Worm (Caenorhabditis elegans): ENCODE data around the gene nmy-1.
"Not testable (repeated sequence)": the region's sequence is repeated elsewhere in the genome, so short reads cannot be mapped to it uniquely, and the experiment has no call there.

The nmy-1 gene

ce11 chrX:2893026-2893662 lies 16.2 kb upstream of the nmy-1 start (continued):
- TF ChIP-seq T20F7.1 (GFP tag; optimal IDR thresholded peaks at IDR 0.05): no peak
- TF ChIP-seq nhr-42 (GFP tag; IDR thresholded peaks at IDR 0.05): 0 out of 2 replicates have a peak, but pooled peaks have one; percentile 9
- no peak for TF ChIP-seq lin-29 (GFP tag; IDR thresholded peaks at IDR 0.05)
- no peak for TF ChIP-seq dmd-8 (GFP tag; IDR thresholded peaks at IDR 0.05)
- TF ChIP-seq mep-1 (tag; optimal IDR thresholded peaks at IDR 0.05): no peak
- TF ChIP-seq mxl-2 (GFP tag; conservative IDR thresholded peaks at IDR 0.05): peak; percentile 46; the same call in 1 of the 2 replicates
- TF ChIP-seq pqm-1 (tag; optimal IDR thresholded peaks at IDR 0.05): no peak
- TF ChIP-seq mxl-3 (GFP tag; optimal IDR thresholded peaks at IDR 0.05): peak; percentile 9
- no peak for TF ChIP-seq nhr-25 (tag; optimal IDR thresholded peaks at IDR 0.05; ENCODE audit: borderline replicate concordance, insufficient read depth)
- TF ChIP-seq aha-1 (tag): peak; percentile 79
- TF ChIP-seq Y48G9A.11 (GFP tag; IDR thresholded peaks at IDR 0.05): no peak
- peak in 1 of 2 experiments; percentile 2 for TF ChIP-seq hif-1 (tag; optimal IDR thresholded peaks at IDR 0.05)
- no peak for TF ChIP-seq unc-39 (tag; optimal IDR thresholded peaks at IDR 0.05)
- TF ChIP-seq zag-1 (tag; optimal IDR thresholded peaks at IDR 0.05): no peak

- not testable (repeated sequence) for TF ChIP-seq F37D6.2 (tag; optimal IDR thresholded peaks at IDR 0.05); mxl-2 (GFP tag; conservative IDR thresholded peaks at IDR 0.05); duxl-1 (tag; optimal IDR thresholded peaks at IDR 0.05; ENCODE audit: poor library complexity)
Observed at ce11 chrX:2894273-2894672, 15.1 kb upstream of the nmy-1 start, which contains the start of gene B0410.1. Gene B0410.1, plus strand, starts transcription at chrX:2894573.

- TF ChIP-seq hlh-30 (tag; optimal IDR thresholded peaks at IDR 0.05; ENCODE audit: insufficient read depth) (peak; percentile 15), ztf-7 (tag; optimal IDR thresholded peaks at IDR 0.05) (no peak), aha-1 (tag) (peak; percentile 92), unc-62 (GFP tag; optimal IDR thresholded peaks at IDR 0.05 in 1 of 2) (peak in 1 of 2 experiments; percentile 38), unc-62 (tag; optimal IDR thresholded peaks at IDR 0.05) (no peak), rbr-2 (tag; optimal IDR thresholded peaks at IDR 0.05) (no peak)
Observed at ce11 chrX:2895646-2896045, 13.7 kb upstream of the nmy-1 start.

ce11 chrX:2898256-2898655 lies 11.1 kb upstream of the nmy-1 start, which contains the start of gene F52B10.3:
Gene F52B10.3, minus strand, starts transcription at chrX:2898356.
- TF ChIP-seq F44E2.7 (GFP tag; IDR thresholded peaks at IDR 0.05): no peak
- no peak for TF ChIP-seq F10B5.3 (tag; optimal IDR thresholded peaks at IDR 0.05)
- TF ChIP-seq Y5F2A.4 (GFP tag; optimal IDR thresholded peaks at IDR 0.05): no peak

- TF ChIP-seq ces-1 (GFP tag; optimal IDR thresholded peaks at IDR 0.05): no peak
- TF ChIP-seq aha-1 (tag): peak; percentile 63
- TF ChIP-seq unc-62 (GFP tag; optimal IDR thresholded peaks at IDR 0.05 in 1 of 2): no peak
- no peak for TF ChIP-seq unc-62 (tag; optimal IDR thresholded peaks at IDR 0.05)
Observed at ce11 chrX:2900897-2901496, 8.3 kb upstream of the nmy-1 start.

DNA sequence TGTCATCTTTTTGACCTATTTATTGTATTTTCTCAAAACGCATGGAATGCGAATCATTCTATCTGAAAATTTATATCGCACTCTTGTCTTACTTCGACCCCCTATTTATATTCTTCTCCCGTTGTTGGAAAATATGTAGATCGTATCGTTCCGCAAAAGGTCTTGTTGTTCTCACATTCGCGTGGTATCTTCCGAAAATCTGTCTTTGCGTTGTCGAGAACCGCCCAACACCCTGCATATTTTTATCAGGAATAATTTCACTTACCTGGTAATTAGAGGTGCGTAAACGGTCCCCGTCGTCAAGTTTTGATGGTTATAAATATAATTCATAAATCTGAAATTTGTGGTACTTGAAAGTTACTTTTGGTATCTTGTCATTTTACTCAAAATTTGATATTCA lies 6.5 kb upstream of the nmy-1 start:
- TF ChIP-seq aha-1 (tag): no peak
- no peak for TF ChIP-seq nhr-48 (tag; optimal IDR thresholded peaks at IDR 0.05)
- TF ChIP-seq mdl-1 (tag; optimal IDR thresholded peaks at IDR 0.05): no peak
- no peak for TF ChIP-seq rbr-2 (tag; optimal IDR thresholded peaks at IDR 0.05)
- TF ChIP-seq gei-8 (GFP tag; optimal IDR thresholded peaks at IDR 0.05): no peak
- TF ChIP-seq set-16 (GFP tag; IDR thresholded peaks at IDR 0.05): no peak
- TF ChIP-seq F44E2.7 (GFP tag; IDR thresholded peaks at IDR 0.05): no peak
